Worm (Caenorhabditis elegans): ENCODE measurements around the gene grp-1.

DNA sequence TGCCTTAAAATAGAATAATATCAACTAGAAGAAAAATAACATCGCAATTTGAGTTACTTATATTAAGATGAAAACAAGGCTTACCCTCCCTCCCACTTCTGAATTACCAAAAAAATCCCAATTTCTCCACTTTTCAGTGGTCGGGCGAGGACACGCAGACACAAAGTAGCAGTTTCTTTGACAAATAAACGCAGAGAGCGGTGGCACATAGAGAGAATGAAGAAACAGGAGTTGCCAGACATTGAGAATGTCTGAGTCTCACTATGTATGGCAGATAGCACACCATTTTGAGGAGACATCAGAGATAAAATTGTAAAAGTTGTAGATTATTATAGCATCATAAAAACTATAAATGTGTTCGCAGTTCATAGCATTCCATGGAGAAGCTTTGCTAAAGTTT, 39.7 kb downstream of the grp-1 start:
- TF ChIP-seq unc-62 (GFP tag; optimal IDR thresholded peaks at IDR 0.05), result peak; percentile 58
- no peak for TF ChIP-seq nhr-28 (tag; optimal IDR thresholded peaks at IDR 0.05)
- no peak for TF ChIP-seq mab-5 (tag; optimal IDR thresholded peaks at IDR 0.05)
- no peak for TF ChIP-seq blmp-1 (tag; optimal IDR thresholded peaks at IDR 0.05)
- TF ChIP-seq zip-8 (tag; optimal IDR thresholded peaks at IDR 0.05), result no peak
- no peak for TF ChIP-seq nhr-76 (tag; optimal IDR thresholded peaks at IDR 0.05)
- peak; percentile 48 for TF ChIP-seq pha-4 (tag; optimal IDR thresholded peaks at IDR 0.05)
- no peak for TF ChIP-seq lin-13 (tag; optimal IDR thresholded peaks at IDR 0.05)
- no peak for TF ChIP-seq mep-1 (tag; optimal IDR thresholded peaks at IDR 0.05)
